Fruit fly (Drosophila melanogaster) whole organism, embryonic: Measurements from ENCODE around the gene CG42558.

Experiments used
- Bdp1 ChIP-seq: fragments of 200-800 bp; sonication (Bioruptor generic); optimal IDR thresholded peaks from 3 replicates; lab custom pipeline; 2016; ENCODE audit warnings: missing biosample characterization, missing genetic modification characterization
- BtbVII ChIP-seq: fragments of 200-800 bp; sonication (Bioruptor generic); optimal IDR thresholded peaks from 3 replicates; lab custom pipeline; 2017; ENCODE audit warnings: missing biosample characterization, mild to moderate bottlenecking, missing genetic modification characterization
- CG10209 ChIP-seq: fragments of 200-800 bp; sonication (Bioruptor generic); optimal IDR thresholded peaks from 3 replicates; lab custom pipeline; 2017; ENCODE audit warnings: missing biosample characterization, mild to moderate bottlenecking, missing genetic modification characterization, missing genetic modification reagents
- CG12104 ChIP-seq: fragments of 200-800 bp; sonication (Bioruptor generic); optimal IDR thresholded peaks from 3 replicates; lab custom pipeline; 2016; ENCODE audit warnings: missing biosample characterization, missing genetic modification characterization
- CG12659 ChIP-seq: fragments of 200-800 bp; sonication (Bioruptor generic); optimal IDR thresholded peaks from 3 replicates; lab custom pipeline; 2017; ENCODE audit warnings: mild to moderate bottlenecking, missing biosample characterization, missing genetic modification reagents, missing genetic modification characterization
- CG12769 ChIP-seq: fragments of 200-800 bp; sonication (Bioruptor generic); optimal IDR thresholded peaks from 2 replicates; lab custom pipeline; 2019; ENCODE audit warnings: missing biosample characterization, mild to moderate bottlenecking, missing genetic modification characterization, moderate library complexity
- CG13296 ChIP-seq: fragments of 200-800 bp; sonication (Bioruptor generic); optimal IDR thresholded peaks from 3 replicates; lab custom pipeline; 2018; ENCODE audit warnings: missing biosample characterization, mild to moderate bottlenecking, missing genetic modification characterization
- CG14667 ChIP-seq: fragments of 200-800 bp; sonication (Bioruptor generic); IDR thresholded peaks from 2 replicates; pipeline ENCODE4 v1.3.6; 2022; ENCODE audit warnings: missing biosample characterization, missing genetic modification characterization
- CG15514 ChIP-seq: fragments of 200-800 bp; sonication (Bioruptor generic); optimal IDR thresholded peaks from 3 replicates; lab custom pipeline; 2017; ENCODE audit warnings: missing biosample characterization, missing genetic modification characterization, mild to moderate bottlenecking, moderate library complexity, missing genetic modification reagents
- CG17802 ChIP-seq: fragments of 200-800 bp; sonication (Bioruptor generic); optimal IDR thresholded peaks from 2 replicates; lab custom pipeline; 2018; ENCODE audit warnings: missing biosample characterization, mild to moderate bottlenecking, missing genetic modification characterization, moderate library complexity
- CG18262 ChIP-seq: fragments of 200-800 bp; optimal IDR thresholded peaks from 3 replicates; lab custom pipeline; 2019; ENCODE audit warnings: missing biosample characterization, mild to moderate bottlenecking, missing genetic modification characterization, moderate library complexity
- CG2120 ChIP-seq: fragments of 200-800 bp; sonication (Bioruptor generic); optimal IDR thresholded peaks from 3 replicates; lab custom pipeline; 2016; ENCODE audit warnings: missing biosample characterization, missing genetic modification characterization
- CG30403 ChIP-seq: fragments of 200-800 bp; sonication (Bioruptor generic); optimal IDR thresholded peaks from 3 replicates; lab custom pipeline; 2016; ENCODE audit warnings: missing biosample characterization, missing genetic modification characterization
- CG31224 ChIP-seq: fragments of 200-800 bp; sonication (Bioruptor generic); IDR thresholded peaks from 2 replicates; pipeline ENCODE4 v1.3.6; 2022; ENCODE audit warnings: missing biosample characterization, missing genetic modification characterization
- CG33557 ChIP-seq: fragments of 200-800 bp; sonication (Bioruptor generic); optimal IDR thresholded peaks from 2 replicates; lab custom pipeline; 2019; ENCODE audit warnings: missing biosample characterization, mild to moderate bottlenecking, missing genetic modification characterization, moderate library complexity
- CG42726 ChIP-seq: fragments of 200-800 bp; sonication (Bioruptor generic); IDR thresholded peaks from 2 replicates; pipeline ENCODE4 v1.3.6; 2022; ENCODE audit warnings: missing biosample characterization, missing genetic modification characterization; ENCODE audit not compliant: partially characterized antibody
- CG4360 ChIP-seq: fragments of 200-800 bp; sonication (Bioruptor generic); IDR thresholded peaks from 2 replicates; pipeline ENCODE4 v1.3.6; 2022; ENCODE audit warnings: missing biosample characterization, missing genetic modification characterization
- CG6254 ChIP-seq: fragments of 200-800 bp; sonication (Bioruptor generic); optimal IDR thresholded peaks from 3 replicates; lab custom pipeline; 2017; ENCODE audit warnings: mild to moderate bottlenecking, missing biosample characterization, missing genetic modification reagents, missing genetic modification characterization
- CG8089 ChIP-seq: fragments of 200-800 bp; sonication (Bioruptor generic); optimal IDR thresholded peaks from 3 replicates; lab custom pipeline; 2016; ENCODE audit warnings: missing biosample characterization, missing genetic modification characterization
- CG9609 ChIP-seq: fragments of 200-800 bp; sonication (Bioruptor generic); optimal IDR thresholded peaks from 3 replicates; lab custom pipeline; 2016; ENCODE audit warnings: missing biosample characterization, missing genetic modification characterization
- CG9817 ChIP-seq: fragments of 200-800 bp; sonication (Bioruptor generic); optimal IDR thresholded peaks from 2 replicates; lab custom pipeline; 2018; ENCODE audit warnings: missing biosample characterization, mild to moderate bottlenecking, missing genetic modification characterization, moderate library complexity
- E2f1 ChIP-seq: fragments of 200-800 bp; sonication (Bioruptor generic); IDR thresholded peaks from 2 replicates; pipeline ENCODE4 v1.3.6; 2022; ENCODE audit warnings: missing biosample characterization, missing genetic modification characterization
- Elba2 ChIP-seq: fragments of 200-800 bp; sonication (Bioruptor generic); optimal IDR thresholded peaks from 3 replicates; lab custom pipeline; 2016; ENCODE audit warnings: missing biosample characterization, missing genetic modification characterization
- H2.0 ChIP-seq: fragments of 200-800 bp; sonication (Bioruptor generic); IDR thresholded peaks from 2 replicates; pipeline ENCODE4 v1.3.6; 2022; ENCODE audit warnings: missing biosample characterization, missing genetic modification characterization
- MESR4 ChIP-seq: fragments of 200-800 bp; sonication (Bioruptor generic); optimal IDR thresholded peaks from 2 replicates; lab custom pipeline; 2018; ENCODE audit warnings: missing biosample characterization, mild to moderate bottlenecking, missing genetic modification characterization, moderate library complexity
- Nf-YA ChIP-seq: fragments of 200-800 bp; sonication (Bioruptor generic); IDR thresholded peaks from 2 replicates; pipeline ENCODE4 v1.3.6; 2022; ENCODE audit warnings: missing biosample characterization, missing genetic modification characterization
- Rfx ChIP-seq: fragments of 200-800 bp; sonication (Bioruptor generic); IDR thresholded peaks from 2 replicates; pipeline ENCODE4 v1.3.6; 2022; ENCODE audit warnings: missing biosample characterization, missing genetic modification characterization
- Rx ChIP-seq: fragments of 200-800 bp; sonication (Bioruptor generic); IDR thresholded peaks from 2 replicates; pipeline ENCODE4 v1.3.6; 2022; ENCODE audit warnings: missing biosample characterization, missing genetic modification characterization
- Sox102F ChIP-seq: fragments of 200-800 bp; sonication (Bioruptor generic); optimal IDR thresholded peaks from 2 replicates; lab custom pipeline; 2018; ENCODE audit warnings: missing biosample characterization, mild to moderate bottlenecking, missing genetic modification characterization, moderate library complexity
- Xbp1 ChIP-seq: fragments of 200-800 bp; sonication (Bioruptor generic); optimal IDR thresholded peaks from 3 replicates; lab custom pipeline; 2016; ENCODE audit warnings: missing biosample characterization, mild to moderate bottlenecking, missing genetic modification characterization
- br ChIP-seq: fragments of >200 bp; optimal IDR thresholded peaks from 2 replicates; lab custom pipeline; 2017
- danr ChIP-seq: fragments of 200-800 bp; sonication (Bioruptor generic); IDR thresholded peaks from 2 replicates; pipeline ENCODE4 v1.3.6; 2022; ENCODE audit warnings: missing biosample characterization, missing genetic modification characterization
- dpn ChIP-seq, 2 experiments: fragments of 200-800 bp; sonication (Bioruptor generic); optimal IDR thresholded peaks; 3 replicates each; lab custom pipeline; 2016; ENCODE audit warnings: missing biosample characterization in 2 of 2, missing genetic modification characterization in 2 of 2
- ewg ChIP-seq: fragments of 200-800 bp; sonication (Bioruptor generic); optimal IDR thresholded peaks from 3 replicates; lab custom pipeline; 2017; ENCODE audit warnings: mild to moderate bottlenecking, missing biosample characterization, missing genetic modification reagents, missing genetic modification characterization
- gfzf ChIP-seq: fragments of 200-800 bp; sonication (Bioruptor generic); optimal IDR thresholded peaks from 2 replicates; lab custom pipeline; 2016; ENCODE audit warnings: missing biosample characterization, mild to moderate bottlenecking, missing genetic modification characterization, moderate library complexity
- grau ChIP-seq: fragments of 200-800 bp; optimal IDR thresholded peaks from 3 replicates; lab custom pipeline; 2019; ENCODE audit warnings: missing biosample characterization, mild to moderate bottlenecking, missing genetic modification characterization, moderate library complexity
- gsb ChIP-seq: fragments of 200-800 bp; sonication (Bioruptor generic); IDR thresholded peaks from 2 replicates; pipeline ENCODE4 v1.3.6; 2022; ENCODE audit warnings: missing biosample characterization, missing genetic modification characterization
- h ChIP-seq: fragments of >200 bp; optimal IDR thresholded peaks from 2 replicates; lab custom pipeline; 2017
- lbe ChIP-seq: fragments of 200-800 bp; sonication (Bioruptor generic); optimal IDR thresholded peaks from 2 replicates; lab custom pipeline; 2016; ENCODE audit warnings: missing biosample characterization, mild to moderate bottlenecking, missing genetic modification characterization
- oc ChIP-seq: fragments of 200-800 bp; sonication (Bioruptor generic); optimal IDR thresholded peaks from 2 replicates; lab custom pipeline; 2018; ENCODE audit warnings: missing biosample characterization, mild to moderate bottlenecking, missing genetic modification characterization, moderate library complexity
- peb ChIP-seq: fragments of 200-800 bp; sonication (Bioruptor generic); IDR thresholded peaks from 2 replicates; pipeline ENCODE4 v1.3.6; 2022; ENCODE audit warnings: missing biosample characterization, missing genetic modification characterization
- pita ChIP-seq: fragments of 200-800 bp; sonication (Bioruptor generic); optimal IDR thresholded peaks from 2 replicates; lab custom pipeline; 2017; ENCODE audit warnings: missing biosample characterization, mild to moderate bottlenecking, missing genetic modification characterization
- pnt ChIP-seq: fragments of 200-800 bp; sonication (Bioruptor generic); optimal IDR thresholded peaks from 3 replicates; lab custom pipeline; 2016; ENCODE audit warnings: missing biosample characterization, missing genetic modification characterization
- prd ChIP-seq, 3 experiments: fragments of >200 bp in 2 of 3; fragments of 200-800 bp in 1 of 3; sonication (Bioruptor generic) in 1 of 3; optimal IDR thresholded peaks in 2 of 3; IDR thresholded peaks in 1 of 3; 2 replicates in 2 of 3; 3 replicates in 1 of 3; pipeline versions ENCODE4 v1.3.6 to Lab custom; 2017 to 2022; ENCODE audit warnings: missing biosample characterization in 1 of 3, missing genetic modification characterization in 1 of 3
- scrt ChIP-seq: fragments of 200-800 bp; sonication (Bioruptor generic); optimal IDR thresholded peaks from 2 replicates; lab custom pipeline; 2018; ENCODE audit warnings: missing biosample characterization, mild to moderate bottlenecking, missing genetic modification characterization, moderate library complexity
- slbo ChIP-seq: fragments of 200-800 bp; sonication (Bioruptor generic); IDR thresholded peaks from 2 replicates; pipeline ENCODE4 v1.3.6; 2022; ENCODE audit warnings: missing biosample characterization, missing genetic modification characterization
- sqz ChIP-seq: fragments of 200-800 bp; sonication (Bioruptor generic); optimal IDR thresholded peaks from 3 replicates; lab custom pipeline; 2018; ENCODE audit warnings: missing biosample characterization, mild to moderate bottlenecking, missing genetic modification characterization
- ssp ChIP-seq: fragments of 200-800 bp; sonication (Bioruptor generic); IDR thresholded peaks from 2 replicates; pipeline ENCODE4 v1.3.6; 2022; ENCODE audit warnings: missing biosample characterization, missing genetic modification characterization
- tgo ChIP-seq: fragments of 200-800 bp; sonication (Bioruptor generic); IDR thresholded peaks from 3 replicates; pipeline ENCODE4 v1.3.6; 2022; ENCODE audit warnings: missing biosample characterization, missing genetic modification characterization
- unpg ChIP-seq: fragments of 200-800 bp; sonication (Bioruptor generic); optimal IDR thresholded peaks from 3 replicates; lab custom pipeline; 2018; ENCODE audit warnings: missing biosample characterization, mild to moderate bottlenecking, missing genetic modification characterization, moderate library complexity
- wdn ChIP-seq: fragments of 200-800 bp; sonication (Bioruptor generic); IDR thresholded peaks from 2 replicates; pipeline ENCODE4 v1.3.6; 2022; ENCODE audit warnings: missing biosample characterization, missing genetic modification characterization

The CG42558 gene

dm6 chr3R:29978595-29978994, 45.5 kb downstream of the CG42558 start (continued):
- TF ChIP-seq Rx (GFP tag; lab: Robert Waterston, UW): peak; percentile 23; the same call in 1 of the 2 replicates
- TF ChIP-seq Bdp1: no peak
- no peak for TF ChIP-seq CG17802 (tag; lab: Kevin White, UChicago)
- TF ChIP-seq CG2120 (GFP tag; lab: Kevin White, UChicago): peak; percentile 51
- no peak for TF ChIP-seq peb
- peak; percentile 18 for TF ChIP-seq CG9817 (tag; lab: Kevin White, UChicago)
- TF ChIP-seq pita: no peak
- no peak for TF ChIP-seq gsb
- no peak for TF ChIP-seq pnt
- peak in 1 of 2 experiments; percentile 22 for TF ChIP-seq dpn (GFP tag; optimal IDR thresholded peaks at IDR 0.05; lab: Kevin White, UChicago)
- TF ChIP-seq unpg (GFP tag; lab: Kevin White, UChicago): peak; percentile 13
- peak; percentile 6 for TF ChIP-seq Xbp1
- no peak for TF ChIP-seq ssp (GFP tag; lab: Robert Waterston, UW)
- TF ChIP-seq CG8089: no peak
- TF ChIP-seq ewg (GFP tag; lab: Kevin White, UChicago): no peak
- no peak for TF ChIP-seq br
- TF ChIP-seq slbo (GFP tag; lab: Robert Waterston, UW): peak; percentile 59; the same call in 1 of the 2 replicates
- TF ChIP-seq CG13296: no peak
- TF ChIP-seq BtbVII: peak; percentile 11
- no peak for TF ChIP-seq CG10209
- TF ChIP-seq CG14667 (GFP tag; lab: Robert Waterston, UW): no peak
- TF ChIP-seq prd (optimal IDR thresholded peaks at IDR 0.05; lab: Kevin White, UChicago): no peak
- TF ChIP-seq prd (GFP tag; IDR thresholded peaks at IDR 0.05; lab: Robert Waterston, UW): peak; percentile 22; the same call in 1 of the 3 replicates
- no peak for TF ChIP-seq Elba2 (GFP tag; lab: Kevin White, UChicago)
- TF ChIP-seq CG31224 (GFP tag; lab: Robert Waterston, UW): no peak
- no peak for TF ChIP-seq CG33557
- no peak for TF ChIP-seq h (lab: Kevin White, UChicago)
- TF ChIP-seq CG30403: peak; percentile 13
- no peak for TF ChIP-seq CG9609 (GFP tag; lab: Kevin White, UChicago)
- TF ChIP-seq CG12104 (GFP tag; lab: Kevin White, UChicago): no peak
- no peak for TF ChIP-seq sqz (GFP tag; lab: Kevin White, UChicago)
- no peak for TF ChIP-seq CG18262 (tag; lab: Kevin White, UChicago)
- no peak for TF ChIP-seq MESR4
- no peak for TF ChIP-seq oc (tag; lab: Kevin White, UChicago)
- peak; percentile 48; the same call in 1 of the 2 replicates for TF ChIP-seq E2f1 (GFP tag; lab: Robert Waterston, UW)
- peak; percentile 45; the same call in 1 of the 3 replicates for TF ChIP-seq tgo
- TF ChIP-seq Sox102F (GFP tag; lab: Kevin White, UChicago): peak; percentile 47
- no peak for TF ChIP-seq CG12659
- 0 out of 2 replicates have a peak, but pooled peaks have one; percentile 27 for TF ChIP-seq danr
- no peak for TF ChIP-seq wdn (GFP tag; lab: Robert Waterston, UW)
- no peak for TF ChIP-seq gfzf (GFP tag; lab: Kevin White, UChicago)
- TF ChIP-seq grau (tag; lab: Kevin White, UChicago): peak; percentile 45
- TF ChIP-seq Rfx (GFP tag; lab: Robert Waterston, UW): peak; percentile 51
- TF ChIP-seq lbe (GFP tag; lab: Kevin White, UChicago): no peak
- TF ChIP-seq CG4360: no peak
- no peak for TF ChIP-seq CG42726 (GFP tag; lab: Robert Waterston, UW)
- no peak for TF ChIP-seq CG6254 (GFP tag; lab: Kevin White, UChicago)
- TF ChIP-seq CG15514 (GFP tag; lab: Kevin White, UChicago): peak; percentile 34
- 0 out of 2 replicates have a peak, but pooled peaks have one; percentile 36 for TF ChIP-seq Nf-YA (GFP tag; lab: Robert Waterston, UW)
- peak; percentile 68 for TF ChIP-seq CG12769 (tag; lab: Kevin White, UChicago)
- peak; percentile 32 for TF ChIP-seq scrt (GFP tag; lab: Kevin White, UChicago)
- TF ChIP-seq H2.0 (GFP tag; lab: Robert Waterston, UW): peak; percentile 19; the same call in 1 of the 2 replicates
